7 worm cellular contexts compared by ENCODE assay signal in the genomic region with DNA sequence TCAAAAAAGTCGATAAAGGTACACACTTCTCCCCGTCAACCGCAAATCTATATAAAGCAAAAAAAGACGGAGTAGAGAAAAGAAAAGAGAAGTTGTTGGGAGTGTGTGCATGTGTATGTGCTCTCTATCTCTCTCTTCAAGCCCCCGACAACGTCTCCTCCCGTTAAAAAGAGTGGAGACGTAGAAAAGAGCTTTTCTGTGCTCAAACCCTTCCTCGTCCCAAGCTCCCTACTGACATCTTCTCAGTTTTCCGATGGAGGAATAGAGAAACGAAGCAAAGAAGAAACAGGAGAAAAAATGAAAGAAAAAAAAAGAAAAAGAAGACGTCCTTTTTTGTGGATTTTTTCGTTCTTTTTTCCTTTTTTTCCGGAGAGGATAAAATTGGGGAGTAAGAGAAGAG.
TF ChIP-seq lines count a peak whose summit lies in the region.

No protein-coding gene starts in this region.

TF ChIP-seq in whole organism, L1 larva, 84 proteins besides CTCF, POLR2A, EP300 and RAD21 (continues in another document):
- TF ChIP-seq C34B4.2 (tag; optimal IDR thresholded peaks at IDR 0.05; lab: Kevin White, UChicago) (no peak), fkh-8 (tag; optimal IDR thresholded peaks at IDR 0.05; lab: Kevin White, UChicago) (peak; percentile 56), nhr-237 (tag; optimal IDR thresholded peaks at IDR 0.05; lab: Kevin White, UChicago) (no peak), isw-1 (GFP tag; IDR thresholded peaks at IDR 0.05; lab: Robert Waterston, UW) (peak; percentile 21), efl-1 (optimal IDR thresholded peaks at IDR 0.05; lab: Kevin White, UChicago) (peak; percentile 20 to 25), efl-1 (GFP tag; optimal IDR thresholded peaks at IDR 0.05 in 1 of 2; lab: Kevin White, UChicago) (peak in 1 of 2 experiments; percentile 21), swsn-7 (tag; optimal IDR thresholded peaks at IDR 0.05; lab: Kevin White, UChicago) (peak; percentile 25), lin-14 (GFP tag; optimal IDR thresholded peaks at IDR 0.05; lab: Kevin White, UChicago) (peak; percentile 86), ceh-82 (tag; optimal IDR thresholded peaks at IDR 0.05; lab: Kevin White, UChicago) (peak in 2 of 3 experiments; percentile 4 to 67), snu-23 (GFP tag; optimal IDR thresholded peaks at IDR 0.05; lab: Kevin White, UChicago) (peak; percentile 42), lsy-2 (tag; optimal IDR thresholded peaks at IDR 0.05; lab: Kevin White, UChicago) (peak; percentile 5 to 64), snpc-4 (tag; optimal IDR thresholded peaks at IDR 0.05; lab: Kevin White, UChicago) (no peak)

TF ChIP-seq in whole organism, L2 larva, 48 proteins besides CTCF, POLR2A, EP300 and RAD21 (continues in another document):
- TF ChIP-seq nhr-129 (tag; optimal IDR thresholded peaks at IDR 0.05; lab: Kevin White, UChicago) (peak; percentile 52), sem-4 (tag; optimal IDR thresholded peaks at IDR 0.05; lab: Kevin White, UChicago) (no peak), lsy-2 (tag; optimal IDR thresholded peaks at IDR 0.05; lab: Kevin White, UChicago) (peak in 1 of 2 experiments; percentile 66), nhr-77 (tag; optimal IDR thresholded peaks at IDR 0.05; lab: Kevin White, UChicago) (no peak), unc-55 (GFP tag; optimal IDR thresholded peaks at IDR 0.05; lab: Kevin White, UChicago) (peak; percentile 89), R02D3.7 (tag; optimal IDR thresholded peaks at IDR 0.05; lab: Kevin White, UChicago) (no peak), C34F6.9 (tag; optimal IDR thresholded peaks at IDR 0.05; lab: Kevin White, UChicago) (peak; percentile 82), snpc-4 (tag; optimal IDR thresholded peaks at IDR 0.05; lab: Kevin White, UChicago) (peak; percentile 3), F13H6.1 (tag; optimal IDR thresholded peaks at IDR 0.05; lab: Kevin White, UChicago) (peak; percentile 30), zag-1 (tag; optimal IDR thresholded peaks at IDR 0.05; lab: Kevin White, UChicago) (peak; percentile 29), lin-11 (tag; optimal IDR thresholded peaks at IDR 0.05; lab: Kevin White, UChicago) (peak; percentile 30), elt-1 (tag; optimal IDR thresholded peaks at IDR 0.05; lab: Kevin White, UChicago) (no peak), crh-2 (tag; optimal IDR thresholded peaks at IDR 0.05; lab: Kevin White, UChicago) (peak; percentile 40)

TF ChIP-seq in whole organism, L3 larva, 47 proteins besides CTCF, POLR2A, EP300 and RAD21 (continues in another document):
- no peak for TF ChIP-seq jun-1 (tag; optimal IDR thresholded peaks at IDR 0.05; lab: Kevin White, UChicago)
- TF ChIP-seq lsy-12 (tag; optimal IDR thresholded peaks at IDR 0.05; lab: Kevin White, UChicago) = no peak
- no peak for TF ChIP-seq nhr-11 (tag; optimal IDR thresholded peaks at IDR 0.05; lab: Kevin White, UChicago)
- peak; percentile 85 for TF ChIP-seq fkh-10 (GFP tag; optimal IDR thresholded peaks at IDR 0.05; lab: Kevin White, UChicago)
- no peak for TF ChIP-seq mml-1 (tag; optimal IDR thresholded peaks at IDR 0.05; lab: Kevin White, UChicago)
- no peak for TF ChIP-seq elt-3 (tag; optimal IDR thresholded peaks at IDR 0.05; lab: Kevin White, UChicago)
- no peak for TF ChIP-seq ama-1 (optimal IDR thresholded peaks at IDR 0.05; lab: Kevin White, UChicago)
- peak; percentile 17 for TF ChIP-seq snpc-4 (tag; optimal IDR thresholded peaks at IDR 0.05; lab: Kevin White, UChicago)
- no peak for TF ChIP-seq zag-1 (tag; optimal IDR thresholded peaks at IDR 0.05; lab: Kevin White, UChicago)
- no peak for TF ChIP-seq daf-12 (tag; optimal IDR thresholded peaks at IDR 0.05; lab: Kevin White, UChicago)
- peak; percentile 63 for TF ChIP-seq lin-39 (tag; optimal IDR thresholded peaks at IDR 0.05; lab: Kevin White, UChicago)
- no peak for TF ChIP-seq nhr-76 (tag; optimal IDR thresholded peaks at IDR 0.05; lab: Kevin White, UChicago)
- TF ChIP-seq ztf-4 (tag; optimal IDR thresholded peaks at IDR 0.05; lab: Kevin White, UChicago) = no peak
- TF ChIP-seq hmg-11 (tag; optimal IDR thresholded peaks at IDR 0.05; lab: Kevin White, UChicago) = peak; percentile 63

TF ChIP-seq in whole organism, L4 larva, 104 proteins besides CTCF, POLR2A, EP300 and RAD21 (continues in another document):
- TF ChIP-seq hlh-30 (tag; optimal IDR thresholded peaks at IDR 0.05; lab: Kevin White, UChicago; ENCODE audit: insufficient read depth) = peak; percentile 8
- TF ChIP-seq ceh-44 (GFP tag; IDR thresholded peaks at IDR 0.05; lab: Robert Waterston, UW) = no peak
- peak; percentile 18 for TF ChIP-seq fkh-10 (GFP tag; optimal IDR thresholded peaks at IDR 0.05; lab: Kevin White, UChicago)
- TF ChIP-seq mes-2 (tag; optimal IDR thresholded peaks at IDR 0.05; lab: Kevin White, UChicago; ENCODE audit: poor library complexity, severe bottlenecking) = peak; percentile 3
- no peak for TF ChIP-seq snpc-1.2 (GFP tag; IDR thresholded peaks at IDR 0.05; lab: Robert Waterston, UW)
- TF ChIP-seq mep-1 (tag; optimal IDR thresholded peaks at IDR 0.05; lab: Kevin White, UChicago) = peak; percentile 62
- TF ChIP-seq mdl-1 (tag; optimal IDR thresholded peaks at IDR 0.05; lab: Kevin White, UChicago) = peak in 1 of 2 experiments; percentile 3
- no peak for TF ChIP-seq duxl-1 (tag; optimal IDR thresholded peaks at IDR 0.05; lab: Kevin White, UChicago; ENCODE audit: poor library complexity)
- peak in 1 of 2 experiments; percentile 91 for TF ChIP-seq unc-62 (GFP tag; optimal IDR thresholded peaks at IDR 0.05 in 1 of 2; lab: Kevin White, UChicago)
- no peak for TF ChIP-seq unc-62 (tag; optimal IDR thresholded peaks at IDR 0.05; lab: Kevin White, UChicago)
- peak; percentile 97 for TF ChIP-seq aha-1 (tag; lab: Kevin White, UChicago)
- TF ChIP-seq mxl-3 (GFP tag; optimal IDR thresholded peaks at IDR 0.05; lab: Kevin White, UChicago) = no peak

TF ChIP-seq in whole organism, late embryonic, 69 proteins besides CTCF, POLR2A, EP300 and RAD21:
- TF ChIP-seq nfya-1 (tag; optimal IDR thresholded peaks at IDR 0.05; lab: Kevin White, UChicago) (peak; percentile 27), ceh-19 (GFP tag; optimal IDR thresholded peaks at IDR 0.05; lab: Kevin White, UChicago) (peak; percentile 39), ceh-31 (tag; optimal IDR thresholded peaks at IDR 0.05; lab: Kevin White, UChicago) (peak; percentile 47), hlh-6 (tag; optimal IDR thresholded peaks at IDR 0.05; lab: Kevin White, UChicago) (no peak)

TF ChIP-seq in whole organism, mixed stage, embryonic, 35 proteins besides CTCF, POLR2A, EP300 and RAD21:
- TF ChIP-seq ces-1 (GFP tag; optimal IDR thresholded peaks at IDR 0.05; lab: Kevin White, UChicago) = peak; percentile 30
- TF ChIP-seq bed-3 (GFP tag; optimal IDR thresholded peaks at IDR 0.05; lab: Kevin White, UChicago) = no peak

TF ChIP-seq in whole organism, young adult, 124 proteins besides CTCF, POLR2A, EP300 and RAD21:
- TF ChIP-seq lin-35 (GFP tag; optimal IDR thresholded peaks at IDR 0.05; lab: Kevin White, UChicago) = peak in 1 of 3 experiments; percentile 12
- TF ChIP-seq ceh-91 (GFP tag; IDR thresholded peaks at IDR 0.05; lab: Robert Waterston, UW) = no peak
- TF ChIP-seq ets-4 (GFP tag; optimal IDR thresholded peaks at IDR 0.05; lab: Kevin White, UChicago) = no peak
- TF ChIP-seq repo-1 (tag; optimal IDR thresholded peaks at IDR 0.05; lab: Kevin White, UChicago) = no peak
- TF ChIP-seq F33H1.4 (GFP tag; IDR thresholded peaks at IDR 0.05; lab: Robert Waterston, UW) = no peak
- peak; percentile 6 for TF ChIP-seq K12H6.12 (tag; optimal IDR thresholded peaks at IDR 0.05; lab: Kevin White, UChicago)
- no peak for TF ChIP-seq cebp-2 (GFP tag; IDR thresholded peaks at IDR 0.05; lab: Robert Waterston, UW)
- no peak for TF ChIP-seq cebp-1 (GFP tag; IDR thresholded peaks at IDR 0.05; lab: Robert Waterston, UW)
- peak; percentile 11 for TF ChIP-seq cebp-1 (tag; optimal IDR thresholded peaks at IDR 0.05; lab: Kevin White, UChicago)
TF ChIP-seq in whole organism, young adult: peak in this region for 3.
